Worm (Caenorhabditis elegans) whole organism, young adult: Measurements from ENCODE around the gene C52G5.3.

Source experiments
- B0019.2 ChIP-seq: fragments of 200-800 bp; sonication (Bioruptor generic); conservative IDR thresholded peaks from 2 replicates; pipeline ENCODE4 v1.3.6; 2022; ENCODE audit warnings: missing genetic modification reagents, missing genetic modification characterization, missing compliant biosample characterization
- C06A6.2 ChIP-seq: fragments of 200-800 bp; sonication (Bioruptor generic); conservative IDR thresholded peaks from 2 replicates; pipeline ENCODE4 v1.3.6; 2022; ENCODE audit warnings: missing genetic modification characterization, missing compliant biosample characterization
- F10E7.11 ChIP-seq: sonication (generic microtip); optimal IDR thresholded peaks from 2 replicates; lab custom pipeline; 2017; ENCODE audit warnings: mild to moderate bottlenecking, missing genetic modification characterization, moderate library complexity, missing compliant biosample characterization
- F23B12.7 ChIP-seq: sonication (generic microtip); optimal IDR thresholded peaks from 2 replicates; lab custom pipeline; 2017; ENCODE audit warnings: missing genetic modification characterization, mild to moderate bottlenecking, missing compliant biosample characterization, antibody characterized with exemption, moderate library complexity; ENCODE audit not compliant: insufficient read depth
- F39B2.1 ChIP-seq: fragments of 200-800 bp; sonication (Bioruptor generic); IDR thresholded peaks from 2 replicates; pipeline ENCODE4 v1.3.6; 2022; ENCODE audit warnings: missing genetic modification reagents, missing genetic modification characterization, missing compliant biosample characterization
- F57A8.1 ChIP-seq: fragments of 200-800 bp; sonication (Bioruptor generic); optimal IDR thresholded peaks from 2 replicates; lab custom pipeline; 2018; ENCODE audit warnings: mild to moderate bottlenecking, missing genetic modification characterization, moderate library complexity, missing compliant biosample characterization
- K11D2.4 ChIP-seq: fragments of 200-800 bp; sonication (Bioruptor generic); IDR thresholded peaks from 2 replicates; pipeline ENCODE4 v1.3.6; 2022; ENCODE audit warnings: missing genetic modification reagents, missing genetic modification characterization, missing compliant biosample characterization
- T07F8.4 ChIP-seq: sonication (generic microtip); optimal IDR thresholded peaks from 2 replicates; lab custom pipeline; 2016; ENCODE audit warnings: mild to moderate bottlenecking, missing genetic modification characterization, moderate library complexity, missing compliant biosample characterization
- Y56A3A.18 ChIP-seq: fragments of 200-800 bp; sonication (Bioruptor generic); IDR thresholded peaks from 2 replicates; pipeline ENCODE4 v1.3.6; 2022; ENCODE audit warnings: missing genetic modification reagents, missing genetic modification characterization, missing compliant biosample characterization
- ZK185.1 ChIP-seq: sonication (generic microtip); optimal IDR thresholded peaks from 2 replicates; lab custom pipeline; 2016; ENCODE audit warnings: mild to moderate bottlenecking, missing genetic modification characterization, missing compliant biosample characterization; ENCODE audit not compliant: poor library complexity, severe bottlenecking
- aptf-2 ChIP-seq: fragments of 200-800 bp; sonication (Bioruptor generic); conservative IDR thresholded peaks from 2 replicates; pipeline ENCODE4 v1.3.6; 2022; ENCODE audit warnings: missing genetic modification reagents, missing genetic modification characterization, missing compliant biosample characterization
- attf-5 ChIP-seq: fragments of 200-800 bp; sonication (Bioruptor generic); optimal IDR thresholded peaks from 2 replicates; lab custom pipeline; 2018; ENCODE audit warnings: mild to moderate bottlenecking, missing genetic modification characterization, missing compliant biosample characterization
- attf-6 ChIP-seq: fragments of 200-800 bp; sonication (Bioruptor generic); IDR thresholded peaks from 2 replicates; pipeline ENCODE4 v1.3.6; 2022; ENCODE audit warnings: missing genetic modification reagents, missing genetic modification characterization, missing compliant biosample characterization
- cebp-2 ChIP-seq: fragments of 200-800 bp; sonication (Bioruptor generic); IDR thresholded peaks from 2 replicates; pipeline ENCODE4 v1.3.6; 2022; ENCODE audit warnings: missing genetic modification characterization, missing compliant biosample characterization
- ceh-40 ChIP-seq: fragments of 200-800 bp; sonication (Bioruptor generic); IDR thresholded peaks from 2 replicates; pipeline ENCODE4 v1.3.6; 2022; ENCODE audit warnings: missing genetic modification characterization, missing compliant biosample characterization
- chd-7 ChIP-seq: sonication (generic microtip); optimal IDR thresholded peaks from 2 replicates; lab custom pipeline; 2016; ENCODE audit warnings: mild to moderate bottlenecking, missing genetic modification characterization, moderate library complexity, missing compliant biosample characterization
- dox-1 ChIP-seq: fragments of 200-800 bp; sonication (Bioruptor generic); IDR thresholded peaks from 2 replicates; pipeline ENCODE4 v1.3.6; 2022; ENCODE audit warnings: missing genetic modification reagents, missing genetic modification characterization, missing compliant biosample characterization
- efl-1 ChIP-seq: fragments of 150-350 bp; optimal IDR thresholded peaks from 2 replicates; lab custom pipeline; 2014; ENCODE audit warnings: missing biosample characterization, missing genetic modification reagents, missing genetic modification characterization
- egrh-3 ChIP-seq: fragments of 200-800 bp; sonication (Bioruptor generic); IDR thresholded peaks from 2 replicates; pipeline ENCODE4 v1.3.6; 2022; ENCODE audit warnings: missing genetic modification reagents, missing genetic modification characterization, missing compliant biosample characterization
- ekl-4 ChIP-seq: fragments of 200-800 bp; sonication (Bioruptor generic); IDR thresholded peaks from 2 replicates; pipeline ENCODE4 v1.3.6; 2022; ENCODE audit warnings: missing genetic modification reagents, missing genetic modification characterization, missing compliant biosample characterization
- hlh-26 ChIP-seq: fragments of 200-800 bp; sonication (Bioruptor generic); conservative IDR thresholded peaks from 2 replicates; pipeline ENCODE4 v1.3.6; 2022; ENCODE audit warnings: missing genetic modification reagents, missing genetic modification characterization, missing compliant biosample characterization
- hmg-1.2 ChIP-seq: fragments of 200-800 bp; sonication (Bioruptor generic); IDR thresholded peaks from 2 replicates; pipeline ENCODE4 v1.3.6; 2022; ENCODE audit warnings: missing genetic modification reagents, missing genetic modification characterization, missing compliant biosample characterization
- hsf-1 ChIP-seq: fragments of 200-800 bp; sonication (Bioruptor generic); IDR thresholded peaks from 2 replicates; pipeline ENCODE4 v1.3.6; 2022; ENCODE audit warnings: missing genetic modification reagents, missing genetic modification characterization, missing compliant biosample characterization
- lag-1 ChIP-seq: fragments of 200-800 bp; sonication (Bioruptor generic); IDR thresholded peaks from 2 replicates; pipeline ENCODE4 v1.3.6; 2022; ENCODE audit warnings: missing genetic modification reagents, missing genetic modification characterization, missing compliant biosample characterization
- let-607 ChIP-seq, 2 experiments: fragments of 200-800 bp in 1 of 2; sonication (Bioruptor generic) in 1 of 2; sonication (generic microtip) in 1 of 2; optimal IDR thresholded peaks; 2 replicates each; lab custom pipeline; 2016 to 2018; ENCODE audit warnings: mild to moderate bottlenecking in 2 of 2, missing compliant biosample characterization in 2 of 2, missing genetic modification characterization in 2 of 2, moderate library complexity in 2 of 2, missing genotype in 1 of 2
- lin-35 ChIP-seq, 3 experiments: fragments of 150-350 bp in 2 of 3; sonication (generic microtip) in 1 of 3; optimal IDR thresholded peaks; 2 replicates each; lab custom pipeline; 2014 to 2018; ENCODE audit warnings: missing biosample characterization in 3 of 3, missing genetic modification characterization in 3 of 3, missing genetic modification reagents in 3 of 3
- lin-40 ChIP-seq: sonication (generic microtip); optimal IDR thresholded peaks from 2 replicates; lab custom pipeline; 2016; ENCODE audit warnings: missing genetic modification characterization, mild to moderate bottlenecking, missing compliant biosample characterization, missing genotype, missing genetic modification reagents
- madf-10 ChIP-seq: sonication (generic microtip); optimal IDR thresholded peaks from 2 replicates; lab custom pipeline; 2016; ENCODE audit warnings: mild to moderate bottlenecking, missing genetic modification characterization, missing compliant biosample characterization
- madf-3 ChIP-seq: fragments of 200-800 bp; sonication (Bioruptor generic); IDR thresholded peaks from 2 replicates; pipeline ENCODE4 v1.3.6; 2022; ENCODE audit warnings: missing genetic modification reagents, missing genetic modification characterization, missing compliant biosample characterization
- mel-28 ChIP-seq: sonication (generic microtip); optimal IDR thresholded peaks from 2 replicates; lab custom pipeline; 2016; ENCODE audit warnings: borderline replicate concordance, mild to moderate bottlenecking, missing genetic modification characterization, missing compliant biosample characterization
- nfya-1 ChIP-seq: sonication (generic microtip); optimal IDR thresholded peaks from 2 replicates; lab custom pipeline; 2017; ENCODE audit warnings: antibody characterized with exemption, missing compliant biosample characterization, missing genetic modification characterization, borderline replicate concordance; ENCODE audit not compliant: insufficient read depth
- nfyb-1 ChIP-seq: fragments of 200-800 bp; sonication (Bioruptor generic); IDR thresholded peaks from 2 replicates; pipeline ENCODE4 v1.3.6; 2022; ENCODE audit warnings: missing genetic modification reagents, missing genetic modification characterization, missing compliant biosample characterization
- nhr-179 ChIP-seq: sonication (generic microtip); optimal IDR thresholded peaks from 2 replicates; lab custom pipeline; 2016; ENCODE audit warnings: mild to moderate bottlenecking, missing genetic modification characterization, missing compliant biosample characterization
- pbrm-1 ChIP-seq: fragments of 200-800 bp; sonication (Bioruptor generic); IDR thresholded peaks from 2 replicates; pipeline ENCODE4 v1.3.6; 2022; ENCODE audit warnings: missing genetic modification reagents, missing genetic modification characterization, missing compliant biosample characterization
- rec-8 ChIP-seq, 2 experiments: sonication (generic microtip); optimal IDR thresholded peaks; 2 replicates each; lab custom pipeline; 2016; ENCODE audit warnings: mild to moderate bottlenecking in 2 of 2, missing genetic modification characterization in 2 of 2, missing genetic modification reagents in 2 of 2, missing genotype in 2 of 2, missing biosample characterization in 1 of 2, missing compliant biosample characterization in 1 of 2, moderate library complexity in 1 of 2
- repo-1 ChIP-seq: sonication (generic microtip); optimal IDR thresholded peaks from 2 replicates; lab custom pipeline; 2017; ENCODE audit warnings: mild to moderate bottlenecking, missing genetic modification characterization, missing compliant biosample characterization
- rpc-1 ChIP-seq, 2 experiments: fragments of 150-350 bp in 1 of 2; sonication (generic microtip) in 1 of 2; optimal IDR thresholded peaks; 2 replicates each; lab custom pipeline; 2014 to 2018; ENCODE audit warnings: missing biosample characterization in 1 of 2, missing genetic modification characterization in 1 of 2, missing genetic modification reagents in 1 of 2, missing genotype in 1 of 2
- sea-2 ChIP-seq: fragments of 200-800 bp; sonication (Bioruptor generic); IDR thresholded peaks from 2 replicates; pipeline ENCODE4 v1.3.6; 2022; ENCODE audit warnings: missing genetic modification characterization, missing compliant biosample characterization
- snpc-1.3 ChIP-seq: sonication (generic microtip); optimal IDR thresholded peaks from 2 replicates; lab custom pipeline; 2017; ENCODE audit warnings: missing genetic modification characterization, mild to moderate bottlenecking, missing compliant biosample characterization, antibody characterized with exemption, moderate library complexity, missing genotype, missing genetic modification reagents; ENCODE audit not compliant: insufficient read depth
- snpc-3.4 ChIP-seq: sonication (generic microtip); optimal IDR thresholded peaks from 2 replicates; lab custom pipeline; 2017; ENCODE audit warnings: missing genetic modification characterization, mild to moderate bottlenecking, missing compliant biosample characterization, antibody characterized with exemption, moderate library complexity, missing genotype, missing genetic modification reagents
- sptf-2 ChIP-seq: fragments of 200-800 bp; sonication (Bioruptor generic); optimal IDR thresholded peaks from 2 replicates; lab custom pipeline; 2018; ENCODE audit warnings: mild to moderate bottlenecking, missing genetic modification characterization, missing compliant biosample characterization
- tbx-9 ChIP-seq: sonication (generic microtip); optimal IDR thresholded peaks from 2 replicates; lab custom pipeline; 2016; ENCODE audit warnings: borderline replicate concordance, missing genetic modification characterization, inconsistent platforms, missing compliant biosample characterization
- tlf-1 ChIP-seq: fragments of 200-800 bp; sonication (Bioruptor generic); optimal IDR thresholded peaks from 2 replicates; lab custom pipeline; 2018; ENCODE audit warnings: mild to moderate bottlenecking, missing genetic modification characterization, missing compliant biosample characterization
- unc-62 ChIP-seq: fragments of 150-350 bp; optimal IDR thresholded peaks from 2 replicates; lab custom pipeline; 2014; ENCODE audit warnings: missing biosample characterization, missing genetic modification reagents, missing genetic modification characterization
- ztf-28 ChIP-seq: fragments of 200-800 bp; sonication (Bioruptor generic); IDR thresholded peaks from 2 replicates; pipeline ENCODE4 v1.3.6; 2022; ENCODE audit warnings: missing genetic modification reagents, missing genetic modification characterization, missing compliant biosample characterization

The C52G5.3 gene

DNA sequence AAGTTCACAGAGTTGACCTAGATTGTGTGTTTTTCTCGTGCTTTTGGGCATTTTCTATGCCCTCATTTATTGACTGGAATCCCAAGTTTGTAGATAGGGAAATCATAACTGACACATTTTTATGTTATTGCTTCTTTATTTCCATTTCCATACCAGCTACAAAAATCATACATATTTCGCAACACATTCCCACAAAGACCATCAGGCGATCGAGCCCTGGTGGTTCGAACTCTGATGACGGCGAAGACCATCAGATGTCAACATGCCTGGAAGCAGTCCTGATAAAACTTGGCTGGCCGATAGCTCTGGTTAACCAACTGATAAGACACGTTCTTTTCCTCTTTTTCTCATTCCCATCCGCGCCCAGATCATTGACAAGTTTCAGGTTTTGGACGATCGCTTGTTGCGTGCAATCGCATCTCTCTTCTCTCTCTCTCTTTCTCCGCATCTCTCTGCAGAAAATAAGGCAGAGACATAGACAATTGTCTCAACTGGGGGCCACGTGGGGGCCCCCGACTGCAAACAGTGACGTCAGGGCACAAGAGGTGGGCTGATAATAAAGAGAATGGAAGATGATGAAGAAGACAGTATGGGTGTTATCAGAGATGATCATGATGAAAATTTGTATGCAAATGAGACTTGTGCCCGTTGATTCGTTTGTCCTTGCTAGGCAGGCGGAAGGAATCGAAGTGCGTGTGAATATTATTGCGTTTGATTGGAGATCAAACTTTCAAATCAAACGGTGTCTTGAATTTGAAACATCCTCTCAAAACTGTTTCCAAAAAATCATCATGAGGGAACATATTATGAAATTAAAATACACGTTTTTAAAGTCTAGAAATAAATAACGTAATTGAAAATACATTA is 26.3 kb upstream of the C52G5.3 start (continued):
- TF ChIP-seq snpc-3.4 (tag; lab: Kevin White, UChicago): no peak
- TF ChIP-seq unc-62 (GFP tag; lab: Kevin White, UChicago): peak; percentile 77
- peak; percentile 14 for TF ChIP-seq F23B12.7
- no peak for TF ChIP-seq F57A8.1 (GFP tag; lab: Kevin White, UChicago)
- no peak for TF ChIP-seq ceh-40 (GFP tag; lab: Robert Waterston, UW)
- TF ChIP-seq lin-35 (GFP tag; optimal IDR thresholded peaks at IDR 0.05; lab: Kevin White, UChicago): no peak
- no peak for TF ChIP-seq sea-2 (GFP tag; lab: Robert Waterston, UW)
- peak; percentile 65; the same call in 1 of the 2 replicates for TF ChIP-seq C06A6.2 (GFP tag; lab: Robert Waterston, UW)
- no peak for TF ChIP-seq T07F8.4 (tag; lab: Kevin White, UChicago)
- TF ChIP-seq hsf-1 (GFP tag; lab: Robert Waterston, UW): no peak
- peak; percentile 48; the same call in 1 of the 2 replicates for TF ChIP-seq hmg-1.2 (GFP tag; lab: Robert Waterston, UW)
- peak; percentile 12; the same call in 1 of the 2 replicates for TF ChIP-seq egrh-3
- TF ChIP-seq lin-40 (tag; lab: Kevin White, UChicago): peak; percentile 88
- TF ChIP-seq madf-3 (GFP tag; lab: Robert Waterston, UW): no peak
- no peak for TF ChIP-seq aptf-2
- TF ChIP-seq mel-28: no peak
- TF ChIP-seq F10E7.11 (tag; lab: Kevin White, UChicago): no peak
- no peak for TF ChIP-seq tbx-9 (tag; lab: Kevin White, UChicago)
- TF ChIP-seq cebp-2 (GFP tag; lab: Robert Waterston, UW): no peak
- no peak for TF ChIP-seq ekl-4 (GFP tag; lab: Robert Waterston, UW)
- TF ChIP-seq repo-1 (tag; lab: Kevin White, UChicago): peak; percentile 57
- TF ChIP-seq K11D2.4: peak; percentile 82
- peak; percentile 85 for TF ChIP-seq tlf-1 (GFP tag; lab: Kevin White, UChicago)
- no peak for TF ChIP-seq ztf-28 (GFP tag; lab: Robert Waterston, UW)
- peak; percentile 31; the same call in 1 of the 2 replicates for TF ChIP-seq Y56A3A.18
- TF ChIP-seq attf-5 (GFP tag; lab: Kevin White, UChicago): peak; percentile 78
- TF ChIP-seq ZK185.1: no peak
- TF ChIP-seq nhr-179 (tag; lab: Kevin White, UChicago): no peak
- TF ChIP-seq rec-8 (tag; optimal IDR thresholded peaks at IDR 0.05; lab: Kevin White, UChicago): no peak
- TF ChIP-seq F39B2.1 (GFP tag; lab: Robert Waterston, UW): no peak
- TF ChIP-seq B0019.2 (GFP tag; lab: Robert Waterston, UW): no peak
- TF ChIP-seq snpc-1.3 (tag; lab: Kevin White, UChicago): no peak
- peak; percentile 85 for TF ChIP-seq dox-1 (GFP tag; lab: Robert Waterston, UW)
- TF ChIP-seq sptf-2 (GFP tag; lab: Kevin White, UChicago): peak; percentile 79
- no peak for TF ChIP-seq attf-6 (GFP tag; lab: Robert Waterston, UW)
- no peak for TF ChIP-seq efl-1 (GFP tag; lab: Kevin White, UChicago)
- peak; percentile 72; the same call in 1 of the 2 replicates for TF ChIP-seq nfyb-1 (GFP tag; lab: Robert Waterston, UW)
- TF ChIP-seq madf-10 (tag; lab: Kevin White, UChicago): peak; percentile 72
- TF ChIP-seq let-607 (tag; optimal IDR thresholded peaks at IDR 0.05; lab: Kevin White, UChicago): peak; percentile 90 to 96
- no peak for TF ChIP-seq hlh-26 (GFP tag; lab: Robert Waterston, UW)
- 0 out of 2 replicates have a peak, but pooled peaks have one; percentile 70 for TF ChIP-seq lag-1 (GFP tag; lab: Robert Waterston, UW)
- TF ChIP-seq nfya-1 (tag; lab: Kevin White, UChicago): no peak
- TF ChIP-seq rpc-1 (optimal IDR thresholded peaks at IDR 0.05; lab: Kevin White, UChicago): no peak
- TF ChIP-seq rpc-1 (tag; optimal IDR thresholded peaks at IDR 0.05; lab: Kevin White, UChicago): no peak
- TF ChIP-seq chd-7 (tag; lab: Kevin White, UChicago): peak; percentile 97
- peak; percentile 67 for TF ChIP-seq pbrm-1 (GFP tag; lab: Robert Waterston, UW)
